Fruit fly (Drosophila melanogaster) whole organism, pupa: ENCODE measurements around the gene glec.

Experiments used
- CG14655 ChIP-seq: fragments of 200-800 bp; sonication (Bioruptor generic); optimal IDR thresholded peaks from 3 replicates; lab custom pipeline; 2017; ENCODE audit warnings: mild to moderate bottlenecking, missing biosample characterization, missing genetic modification reagents, missing genetic modification characterization
- CG15710 ChIP-seq: fragments of 200-800 bp; sonication (Bioruptor generic); optimal IDR thresholded peaks from 2 replicates; lab custom pipeline; 2018; ENCODE audit warnings: missing biosample characterization, mild to moderate bottlenecking, missing genetic modification characterization, moderate library complexity
- CG4496 ChIP-seq: fragments of 200-800 bp; sonication (Bioruptor generic); IDR thresholded peaks from 3 replicates; pipeline ENCODE4 v1.3.6; 2022; ENCODE audit warnings: missing biosample characterization, missing genetic modification characterization
- CG8159 ChIP-seq: fragments of 200-800 bp; sonication (Bioruptor generic); optimal IDR thresholded peaks from 3 replicates; lab custom pipeline; 2018; ENCODE audit warnings: missing biosample characterization, mild to moderate bottlenecking, missing genetic modification characterization, moderate library complexity
- CG8301 ChIP-seq: fragments of 200-800 bp; sonication (Bioruptor generic); optimal IDR thresholded peaks from 2 replicates; lab custom pipeline; 2018; ENCODE audit warnings: missing biosample characterization, mild to moderate bottlenecking, missing genetic modification characterization
- CG9948 ChIP-seq: fragments of 200-800 bp; sonication (Bioruptor generic); optimal IDR thresholded peaks from 2 replicates; lab custom pipeline; 2018; ENCODE audit warnings: missing biosample characterization, mild to moderate bottlenecking, missing genetic modification characterization, moderate library complexity
- D1 ChIP-seq: fragments of 200-800 bp; sonication (Bioruptor generic); optimal IDR thresholded peaks from 2 replicates; lab custom pipeline; 2018; ENCODE audit warnings: missing biosample characterization, mild to moderate bottlenecking, missing genetic modification characterization, moderate library complexity
- EcR ChIP-seq: fragments of 200-800 bp; sonication (Bioruptor generic); optimal IDR thresholded peaks from 3 replicates; lab custom pipeline; 2019; ENCODE audit warnings: missing biosample characterization, missing genetic modification characterization, mild to moderate bottlenecking, moderate library complexity, missing genetic modification reagents
- Ets98B ChIP-seq: fragments of 200-800 bp; sonication (Bioruptor generic); IDR thresholded peaks from 2 replicates; pipeline ENCODE4 v1.3.6; 2022; ENCODE audit warnings: missing biosample characterization, missing genetic modification characterization
- Pif1A ChIP-seq: fragments of 200-800 bp; sonication (Bioruptor generic); optimal IDR thresholded peaks from 3 replicates; lab custom pipeline; 2016; ENCODE audit warnings: missing biosample characterization, missing genetic modification characterization
- Pif1B ChIP-seq: fragments of 200-800 bp; sonication (Bioruptor generic); optimal IDR thresholded peaks from 3 replicates; lab custom pipeline; 2016; ENCODE audit warnings: missing biosample characterization, missing genetic modification characterization
- gl ChIP-seq: fragments of 200-800 bp; sonication (Bioruptor generic); optimal IDR thresholded peaks from 2 replicates; lab custom pipeline; 2018; ENCODE audit warnings: missing biosample characterization, mild to moderate bottlenecking, missing genetic modification characterization

- TF ChIP-seq D1 (tag; lab: Kevin White, UChicago) (no peak), CG15710 (tag; lab: Kevin White, UChicago) (no peak), CG4496 (GFP tag; lab: Robert Waterston, UW) (no peak), Ets98B (no peak), CG14655 (no peak), CG9948 (no peak), CG8159 (no peak), gl (tag; lab: Kevin White, UChicago) (no peak), Pif1A (GFP tag; lab: Kevin White, UChicago) (no peak), Pif1B (GFP tag; lab: Kevin White, UChicago) (no peak), EcR (GFP tag; lab: Kevin White, UChicago) (no peak), CG8301 (tag; lab: Kevin White, UChicago) (no peak)
These were observed 21.6 kb upstream of the glec start, which contains the start of gene P5CDh2 for dm6 chr3R:21877636-21878035.
